Worm (Caenorhabditis elegans): ENCODE measurements around the gene Y43F8B.10.

The Y43F8B.10 gene

DNA sequence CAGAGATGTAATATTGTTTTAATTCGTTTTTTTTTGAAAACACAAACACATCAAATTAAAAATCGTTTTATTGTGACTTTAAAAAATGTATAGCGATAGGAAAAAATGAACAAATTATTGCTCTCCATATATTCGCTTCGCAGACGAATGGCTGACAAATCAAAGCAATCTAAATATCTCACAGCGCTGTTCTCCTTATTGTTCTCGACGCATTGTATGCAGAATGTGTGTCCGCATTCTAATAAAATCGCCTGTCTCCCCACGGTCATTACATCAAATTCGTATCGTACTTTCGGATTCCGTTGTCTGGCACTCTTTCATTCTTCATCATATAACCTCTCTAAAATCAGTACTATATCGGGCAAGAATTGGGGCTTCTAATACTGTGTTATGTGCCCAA, 3.6 kb downstream of the Y43F8B.10 start, which contains the start of gene Y43F8B.9:
Y43F8B.9 (plus strand) TSS at position 301 of the 400 bp plus-strand sequence.
- TF ChIP-seq hrde-1 (tag; optimal IDR thresholded peaks at IDR 0.05; ENCODE audit: borderline replicate concordance) (no peak), cebp-2 (GFP tag; IDR thresholded peaks at IDR 0.05) (no peak), ztf-25 (GFP tag; IDR thresholded peaks at IDR 0.05) (no peak), K12H6.12 (tag; optimal IDR thresholded peaks at IDR 0.05) (no peak), tbp1 (GFP tag; optimal IDR thresholded peaks at IDR 0.05) (no peak), F39B2.1 (GFP tag; IDR thresholded peaks at IDR 0.05) (no peak), rpc-1 (optimal IDR thresholded peaks at IDR 0.05) (no peak), rpc-1 (tag; optimal IDR thresholded peaks at IDR 0.05) (no peak), T07F8.4 (tag; optimal IDR thresholded peaks at IDR 0.05) (no peak), nhr-27 (tag; optimal IDR thresholded peaks at IDR 0.05) (no peak), pha-4 (tag; optimal IDR thresholded peaks at IDR 0.05) (no peak), dpff-1 (tag; optimal IDR thresholded peaks at IDR 0.05) (no peak), attf-6 (GFP tag; IDR thresholded peaks at IDR 0.05) (no peak), F49E8.2 (tag; optimal IDR thresholded peaks at IDR 0.05; ENCODE audit: insufficient read depth) (no peak)

DNA sequence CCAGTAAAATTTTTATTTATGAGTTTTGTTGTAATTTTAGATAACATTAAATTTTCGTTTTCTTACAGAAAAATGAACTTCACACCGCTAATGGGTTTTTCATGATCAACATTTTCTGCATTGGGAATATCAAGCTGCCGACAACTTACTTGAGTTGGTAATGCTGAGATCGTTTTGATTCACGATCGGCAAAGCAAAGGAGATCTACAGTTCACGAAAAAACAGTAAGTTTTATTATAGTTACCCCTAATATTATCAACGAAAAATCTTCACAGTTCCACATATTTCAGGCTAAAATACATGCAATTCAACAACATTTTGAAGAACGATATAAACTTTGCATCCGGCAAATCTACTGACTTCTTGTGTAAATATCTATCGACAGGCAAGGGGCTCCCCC, 8.3 kb downstream of the Y43F8B.10 start, which contains the start of gene Y43F8B.22:
Y43F8B.22 (plus strand) TSS at position 301 of the 400 bp plus-strand sequence.
- TF ChIP-seq B0035.1 (tag; optimal IDR thresholded peaks at IDR 0.05) = no peak
- TF ChIP-seq let-607 (tag; optimal IDR thresholded peaks at IDR 0.05) = no peak
- TF ChIP-seq sptf-2 (GFP tag; optimal IDR thresholded peaks at IDR 0.05) = no peak
- no peak for TF ChIP-seq hmg-1.2 (GFP tag; IDR thresholded peaks at IDR 0.05)

- TF ChIP-seq gei-17 (GFP tag; optimal IDR thresholded peaks at IDR 0.05) (no peak), F39B2.1 (GFP tag; IDR thresholded peaks at IDR 0.05) (no peak), snpc-1.3 (tag; optimal IDR thresholded peaks at IDR 0.05; ENCODE audit: insufficient read depth) (no peak), egl-44 (GFP tag; IDR thresholded peaks at IDR 0.05) (no peak), B0261.1 (tag; optimal IDR thresholded peaks at IDR 0.05) (peak; percentile 62), madf-6 (GFP tag; IDR thresholded peaks at IDR 0.05) (no peak), rpc-1 (optimal IDR thresholded peaks at IDR 0.05) (peak; percentile 51), rpc-1 (tag; optimal IDR thresholded peaks at IDR 0.05) (peak; percentile 71), tbp1 (GFP tag; optimal IDR thresholded peaks at IDR 0.05) (peak; percentile 84), Y53G8AR.9 (GFP tag; conservative IDR thresholded peaks at IDR 0.05) (no peak), Y95B8A.8 (GFP tag; IDR thresholded peaks at IDR 0.05) (no peak), C06A6.2 (GFP tag; conservative IDR thresholded peaks at IDR 0.05) (no peak), nhr-27 (tag; optimal IDR thresholded peaks at IDR 0.05) (no peak)
These were observed 10.2 kb downstream of the Y43F8B.10 start, which contains the start of gene Y43F8B.17 for ce11 chrV:19484507-19484906. Y43F8B.17 (plus strand) TSS chrV:19484721.

ce11 chrV:19485261-19485660, 11.0 kb downstream of the Y43F8B.10 start, which contains the start of gene Y43F8B.28:
Y43F8B.28 (plus strand) TSS chrV:19485319.
- TF ChIP-seq let-607 (tag; optimal IDR thresholded peaks at IDR 0.05) (no peak), Y56A3A.18 (GFP tag; IDR thresholded peaks at IDR 0.05) (no peak), lin-26 (GFP tag; IDR thresholded peaks at IDR 0.05) (0 out of 2 replicates have a peak, but pooled peaks have one; percentile 10), madf-3 (GFP tag; IDR thresholded peaks at IDR 0.05) (no peak), ccch-3 (GFP tag; optimal IDR thresholded peaks at IDR 0.05) (no peak), egrh-3 (GFP tag; IDR thresholded peaks at IDR 0.05) (peak; percentile 88), chd-7 (tag; optimal IDR thresholded peaks at IDR 0.05) (no peak), rpc-1 (optimal IDR thresholded peaks at IDR 0.05) (no peak), rpc-1 (tag; optimal IDR thresholded peaks at IDR 0.05) (no peak), madf-6 (GFP tag; IDR thresholded peaks at IDR 0.05) (no peak), ztf-26 (tag; optimal IDR thresholded peaks at IDR 0.05) (no peak), dox-1 (GFP tag; IDR thresholded peaks at IDR 0.05) (no peak), pha-4 (tag; optimal IDR thresholded peaks at IDR 0.05) (no peak), bed-2 (GFP tag; IDR thresholded peaks at IDR 0.05) (no peak), zfh-2 (GFP tag; conservative IDR thresholded peaks at IDR 0.05) (peak; percentile 87)
